Fruit fly (Drosophila melanogaster): ENCODE data around the gene Stim.

Gene Stim

dm6 chrX:15974125-15974524, 33.9 kb upstream of the Stim start, which contains the start of gene Or13a:
Gene Or13a (plus strand): TSS chrX:15974425.
- TF ChIP-seq CG16779 (tag; optimal IDR thresholded peaks at IDR 0.05) (no peak), Gug (GFP tag; IDR thresholded peaks at IDR 0.05) (no peak), salr (GFP tag; optimal IDR thresholded peaks at IDR 0.05) (no peak), CG4318 (GFP tag; optimal IDR thresholded peaks at IDR 0.05) (no peak), Sox14 (GFP tag; optimal IDR thresholded peaks at IDR 0.05) (no peak)

DNA sequence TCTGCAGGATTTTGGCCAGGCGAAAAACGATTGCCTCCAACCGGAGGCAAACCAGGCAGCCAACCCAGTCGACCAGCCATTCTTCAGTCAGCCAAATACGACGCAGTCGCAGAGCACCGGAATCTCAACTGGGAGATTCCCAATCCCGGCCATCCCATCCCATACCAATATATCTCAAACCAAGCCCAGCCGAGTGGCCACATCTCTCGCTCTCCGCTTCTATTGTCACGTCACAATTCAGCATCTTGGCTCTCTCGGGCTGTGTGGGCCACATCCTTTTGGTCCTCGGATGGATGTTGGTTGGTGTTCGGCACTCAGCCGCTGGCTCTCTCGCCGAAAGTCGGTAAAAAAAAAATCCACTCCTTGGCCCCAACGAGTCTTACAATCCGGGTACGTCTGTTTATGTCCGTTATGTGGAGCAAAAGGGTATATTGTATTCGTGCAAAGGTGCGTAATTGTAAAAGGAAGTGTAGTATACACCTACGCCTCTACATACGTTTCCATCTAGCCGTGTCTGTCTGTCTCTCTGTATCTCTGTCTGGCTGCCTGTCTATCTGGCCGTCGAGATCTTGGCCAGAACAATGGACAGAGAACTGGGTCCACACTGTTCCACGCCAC, 33.0 kb upstream of the Stim start, which contains the start of gene mmd:
Gene mmd, minus strand, starts transcription at position 3 of the 618 bp plus-strand sequence.
- no peak for TF ChIP-seq CG15336 (GFP tag; IDR thresholded peaks at IDR 0.05)
- no peak for TF ChIP-seq cyc (GFP tag; optimal IDR thresholded peaks at IDR 0.05)
- TF ChIP-seq Eip78C (GFP tag): no peak
- no peak for TF ChIP-seq CG1621 (tag; optimal IDR thresholded peaks at IDR 0.05)
- TF ChIP-seq CG32006 (GFP tag; optimal IDR thresholded peaks at IDR 0.05): no peak
- TF ChIP-seq acj6 (GFP tag; optimal IDR thresholded peaks at IDR 0.05): no peak
- no peak for TF ChIP-seq CG11902 (GFP tag; optimal IDR thresholded peaks at IDR 0.05)
- TF ChIP-seq vri (GFP tag; optimal IDR thresholded peaks at IDR 0.05): no peak
- no peak for TF ChIP-seq topi (GFP tag; optimal IDR thresholded peaks at IDR 0.05)
- TF ChIP-seq CG11762 (GFP tag; optimal IDR thresholded peaks at IDR 0.05; ENCODE audit: insufficient read depth): no peak
- no peak for TF ChIP-seq CG8119 (GFP tag; IDR thresholded peaks at IDR 0.05)
- no peak for TF ChIP-seq salr (GFP tag; optimal IDR thresholded peaks at IDR 0.05)
- TF ChIP-seq Gug (GFP tag; IDR thresholded peaks at IDR 0.05): no peak
- no peak for TF ChIP-seq CG6792 (GFP tag; optimal IDR thresholded peaks at IDR 0.05)
- TF ChIP-seq ss (GFP tag; optimal IDR thresholded peaks at IDR 0.05): no peak
- no peak for TF ChIP-seq CG31627 (GFP tag; optimal IDR thresholded peaks at IDR 0.05)

DNA sequence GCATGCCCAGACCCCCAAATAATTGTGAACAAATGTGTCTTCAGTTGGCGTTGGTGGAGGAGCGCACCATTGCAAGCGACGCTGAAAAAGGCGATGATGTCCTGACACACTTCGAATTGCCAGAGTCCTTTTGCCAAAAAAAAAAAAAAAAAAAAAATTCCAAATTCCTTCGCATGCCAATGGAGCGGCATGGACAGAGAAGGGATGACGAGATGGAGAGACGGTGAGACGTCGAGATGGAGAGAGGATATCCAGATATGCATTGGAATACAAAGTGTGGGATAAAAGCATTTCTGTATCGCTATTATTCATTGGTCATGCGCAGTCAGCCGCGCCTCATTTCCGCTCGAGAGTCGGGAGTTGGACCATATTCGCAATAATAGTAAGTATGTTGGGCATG, 31.3 kb upstream of the Stim start:
- TF ChIP-seq CG8119 (GFP tag; IDR thresholded peaks at IDR 0.05) (no peak), svp (GFP tag) (peak; percentile 3)

dm6 chrX:15969577-15969976, 29.3 kb upstream of the Stim start:
- no peak for TF ChIP-seq pdm3 (GFP tag; optimal IDR thresholded peaks at IDR 0.05)

- TF ChIP-seq net (GFP tag; optimal IDR thresholded peaks at IDR 0.05): no peak
- no peak for TF ChIP-seq CG31627 (GFP tag; optimal IDR thresholded peaks at IDR 0.05)
- TF ChIP-seq CG4318 (GFP tag; optimal IDR thresholded peaks at IDR 0.05): no peak
- TF ChIP-seq CG10669 (GFP tag; optimal IDR thresholded peaks at IDR 0.05): no peak
- no peak for TF ChIP-seq acj6 (GFP tag; optimal IDR thresholded peaks at IDR 0.05)
- TF ChIP-seq cyc (GFP tag; optimal IDR thresholded peaks at IDR 0.05): no peak
- no peak for TF ChIP-seq Sox15 (GFP tag; optimal IDR thresholded peaks at IDR 0.05)
- no peak for TF ChIP-seq fkh (GFP tag; optimal IDR thresholded peaks at IDR 0.05)
- no peak for TF ChIP-seq Met (GFP tag; optimal IDR thresholded peaks at IDR 0.05)
- no peak for TF ChIP-seq CG6792 (GFP tag; optimal IDR thresholded peaks at IDR 0.05)
- no peak for TF ChIP-seq Ets21C (GFP tag; optimal IDR thresholded peaks at IDR 0.05)
- TF ChIP-seq CG11294 (GFP tag; IDR thresholded peaks at IDR 0.05): no peak
- no peak for TF ChIP-seq lz (GFP tag; optimal IDR thresholded peaks at IDR 0.05)
- TF ChIP-seq fd85E (GFP tag; optimal IDR thresholded peaks at IDR 0.05): no peak
- no peak for TF ChIP-seq CG6808 (GFP tag; optimal IDR thresholded peaks at IDR 0.05)
- no peak for TF ChIP-seq Hr39 (GFP tag; optimal IDR thresholded peaks at IDR 0.05)
- no peak for TF ChIP-seq CG6163 (GFP tag; IDR thresholded peaks at IDR 0.05)
Observed at dm6 chrX:15950056-15950455, 9.8 kb upstream of the Stim start.

Data from whole organism, prepupa.